Worm (Caenorhabditis elegans): ENCODE data around the gene sqv-7.
A peak's percentile ranks its signal among the peaks of the same experiment; 100 is the strongest.

Gene sqv-7

DNA sequence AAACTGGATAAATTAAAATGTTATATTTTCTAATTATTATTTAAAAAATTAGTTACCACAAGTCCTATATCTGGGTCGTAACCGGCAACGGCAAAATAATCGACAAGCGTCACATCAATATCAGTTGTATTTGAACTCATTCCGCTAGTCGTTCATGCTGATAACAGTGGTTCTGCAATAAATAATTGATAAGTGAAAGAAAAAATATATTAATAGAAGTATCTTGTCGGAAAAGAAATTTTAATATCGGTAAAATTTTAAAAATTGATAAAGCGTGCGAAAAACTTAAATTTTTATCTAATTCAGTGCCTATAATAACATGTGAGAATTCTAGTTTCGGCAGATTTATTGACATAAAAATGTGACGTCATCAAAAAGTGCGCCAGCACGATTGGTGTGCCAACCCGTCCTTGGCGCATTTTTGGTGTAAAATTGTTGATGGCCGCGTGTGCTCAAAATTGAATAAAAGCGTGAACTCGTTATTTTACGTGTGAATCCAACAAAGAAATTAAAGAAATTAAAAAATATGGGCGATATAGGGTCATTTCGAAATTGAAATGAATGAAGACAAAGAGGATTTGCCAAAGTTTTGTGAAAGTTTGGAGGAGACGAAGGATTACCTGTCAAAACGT lies 10.0 kb upstream of the sqv-7 start, which contains the start of the genes lst-6 and lst-5 (continued):
- TF ChIP-seq ceh-82 (tag; optimal IDR thresholded peaks at IDR 0.05) (no peak), Y48G9A.11 (GFP tag; IDR thresholded peaks at IDR 0.05) (no peak), dve-1 (tag; optimal IDR thresholded peaks at IDR 0.05; ENCODE audit: insufficient read depth) (peak; percentile 55), F26F4.8 (GFP tag; conservative IDR thresholded peaks at IDR 0.05) (no peak), arid-1 (GFP tag; conservative IDR thresholded peaks at IDR 0.05) (no peak), skn-1 (tag; optimal IDR thresholded peaks at IDR 0.05) (no peak), daf-12 (tag; optimal IDR thresholded peaks at IDR 0.05) (no peak), mep-1 (tag; optimal IDR thresholded peaks at IDR 0.05) (peak; percentile 73), zfp-3 (GFP tag; conservative IDR thresholded peaks at IDR 0.05) (no peak), aly-2 (tag; optimal IDR thresholded peaks at IDR 0.05) (no peak), ceh-32 (tag; optimal IDR thresholded peaks at IDR 0.05; ENCODE audit: poor library complexity) (no peak), daf-16 (GFP tag; optimal IDR thresholded peaks at IDR 0.05) (peak in 1 of 2 experiments; percentile 34), daf-16 (tag; optimal IDR thresholded peaks at IDR 0.05) (peak; percentile 51), mdt-29 (GFP tag; IDR thresholded peaks at IDR 0.05) (no peak), pha-4 (GFP tag; IDR thresholded peaks at IDR 0.05) (no peak), pha-4 (tag; optimal IDR thresholded peaks at IDR 0.05) (no peak), nhr-41 (GFP tag; IDR thresholded peaks at IDR 0.05) (no peak), ztf-11 (tag; optimal IDR thresholded peaks at IDR 0.05) (no peak), ZK337.2 (GFP tag; IDR thresholded peaks at IDR 0.05) (no peak), daf-8 (GFP tag; IDR thresholded peaks at IDR 0.05) (no peak), hif-1 (tag; optimal IDR thresholded peaks at IDR 0.05) (peak in 1 of 2 experiments; percentile 41), zfp-2 (tag; optimal IDR thresholded peaks at IDR 0.05) (no peak), F49E8.2 (tag; optimal IDR thresholded peaks at IDR 0.05; ENCODE audit: borderline replicate concordance) (no peak), tag-97 (GFP tag; IDR thresholded peaks at IDR 0.05) (no peak), ctbp-1 (GFP tag; IDR thresholded peaks at IDR 0.05) (no peak), madf-9 (GFP tag; conservative IDR thresholded peaks at IDR 0.05) (no peak), unc-62 (GFP tag; optimal IDR thresholded peaks at IDR 0.05 in 1 of 2) (no peak), unc-62 (tag; optimal IDR thresholded peaks at IDR 0.05) (no peak), D1046.2 (GFP tag; IDR thresholded peaks at IDR 0.05) (no peak), fkh-10 (GFP tag; optimal IDR thresholded peaks at IDR 0.05) (peak; percentile 53), F44E2.7 (GFP tag; IDR thresholded peaks at IDR 0.05) (no peak), mes-2 (tag; optimal IDR thresholded peaks at IDR 0.05; ENCODE audit: poor library complexity, severe bottlenecking) (peak; percentile 71), lin-13 (GFP tag; optimal IDR thresholded peaks at IDR 0.05) (peak; percentile 6), dmd-9 (GFP tag; IDR thresholded peaks at IDR 0.05) (no peak), T26A8.4 (GFP tag; IDR thresholded peaks at IDR 0.05) (no peak), hlh-11 (tag; optimal IDR thresholded peaks at IDR 0.05) (peak; percentile 73), dmd-6 (GFP tag; IDR thresholded peaks at IDR 0.05) (peak; percentile 58; the same call in 1 of the 2 replicates), dpl-1 (GFP tag; optimal IDR thresholded peaks at IDR 0.05) (peak; percentile 66), nhr-48 (tag; optimal IDR thresholded peaks at IDR 0.05) (peak; percentile 5), nhr-111 (GFP tag; optimal IDR thresholded peaks at IDR 0.05) (no peak)

DNA sequence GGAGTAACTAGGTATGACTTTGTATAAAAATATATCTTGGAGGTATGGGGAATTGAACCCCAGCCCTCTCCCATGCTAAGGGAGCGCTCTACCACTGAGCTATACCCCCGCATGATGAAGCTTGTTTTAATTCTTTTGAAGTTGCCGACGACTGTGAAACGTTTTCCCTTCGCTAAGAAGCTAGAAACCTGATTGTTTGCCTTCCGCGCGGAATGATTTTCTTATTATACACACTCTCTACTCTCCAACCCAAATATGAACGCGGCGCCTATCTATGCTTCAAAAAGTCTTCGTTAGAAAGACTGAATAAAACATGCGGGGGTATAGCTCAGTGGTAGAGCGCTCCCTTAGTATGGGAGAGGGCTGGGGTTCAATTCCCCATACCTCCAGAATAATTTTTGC lies 9.5 kb downstream of the sqv-7 start:
- TF ChIP-seq hif-1 (tag; optimal IDR thresholded peaks at IDR 0.05) (no peak), madf-9 (GFP tag; conservative IDR thresholded peaks at IDR 0.05) (peak; percentile 81), mes-2 (tag; optimal IDR thresholded peaks at IDR 0.05; ENCODE audit: poor library complexity, severe bottlenecking) (peak; percentile 25), php-3 (GFP tag; IDR thresholded peaks at IDR 0.05) (no peak), nhr-237 (tag; optimal IDR thresholded peaks at IDR 0.05) (no peak), dmd-9 (GFP tag; IDR thresholded peaks at IDR 0.05) (0 out of 2 replicates have a peak, but pooled peaks have one; percentile 60), lin-1 (GFP tag; IDR thresholded peaks at IDR 0.05) (0 out of 2 replicates have a peak, but pooled peaks have one; percentile 31), F37D6.2 (tag; optimal IDR thresholded peaks at IDR 0.05) (no peak), nhr-48 (tag; optimal IDR thresholded peaks at IDR 0.05) (peak; percentile 58), ZK546.5 (tag; optimal IDR thresholded peaks at IDR 0.05) (no peak), lin-39 (tag; optimal IDR thresholded peaks at IDR 0.05) (no peak), dmd-8 (GFP tag; IDR thresholded peaks at IDR 0.05) (no peak; the same call in 1 of the 2 replicates), ZK337.2 (GFP tag; IDR thresholded peaks at IDR 0.05) (no peak), mxl-3 (GFP tag; optimal IDR thresholded peaks at IDR 0.05) (no peak), daf-12 (tag; optimal IDR thresholded peaks at IDR 0.05) (no peak), arid-1 (GFP tag; conservative IDR thresholded peaks at IDR 0.05) (peak; percentile 41; the same call in 1 of the 2 replicates), zag-1 (tag; optimal IDR thresholded peaks at IDR 0.05) (no peak), nhr-42 (GFP tag; IDR thresholded peaks at IDR 0.05) (peak; percentile 54; the same call in 1 of the 2 replicates), dmd-6 (GFP tag; IDR thresholded peaks at IDR 0.05) (peak; percentile 21; the same call in 1 of the 2 replicates)

All from whole organism, L4 larva.